Fruit fly (Drosophila melanogaster) S2 (cell line): ENCODE results near the gene CG18557.

Experiments used
- CG8478 ChIP-seq: fragments of >200 bp; optimal IDR thresholded peaks from 2 replicates; lab custom pipeline; 2018
- CTCF ChIP-seq, 2 experiments: fragments of >200 bp; optimal IDR thresholded peaks; 2 replicates each; lab custom pipeline; 2018

DNA sequence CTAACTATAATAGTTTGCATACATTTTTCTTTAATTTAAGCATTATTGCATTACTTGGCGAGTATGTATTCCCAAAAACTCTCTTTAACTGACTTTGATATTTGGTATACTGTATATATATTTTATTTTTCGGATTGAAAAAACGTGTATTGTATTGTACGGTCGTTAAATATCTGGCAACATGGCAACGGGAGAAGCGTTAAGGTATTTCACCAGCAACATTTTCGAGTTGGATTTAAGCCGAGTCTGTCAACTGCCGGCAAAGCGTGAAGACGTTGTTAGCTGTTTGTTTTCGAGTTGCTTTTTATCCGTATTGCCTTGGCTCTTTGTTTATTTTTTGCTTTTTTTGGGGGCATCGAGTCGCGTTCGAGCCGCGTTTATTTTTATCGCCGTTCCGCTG, 5.7 kb downstream of the CG18557 start, which contains the start of gene CG2975:
- TF ChIP-seq CTCF (optimal IDR thresholded peaks at IDR 0.05; lab: Kevin White, UChicago) (no peak), CG8478 (lab: Kevin White, UChicago) (no peak)
